Fruit fly (Drosophila melanogaster) whole organism, embryonic: ENCODE results near the gene anchor.

Experiments used
- Abd-B ChIP-seq: fragments of 200-800 bp; sonication (Bioruptor generic); optimal IDR thresholded peaks from 2 replicates; lab custom pipeline; 2018; ENCODE audit warnings: missing biosample characterization, mild to moderate bottlenecking, missing genetic modification characterization, moderate library complexity
- Antp ChIP-seq: fragments of 200-800 bp; sonication (Bioruptor generic); optimal IDR thresholded peaks from 3 replicates; lab custom pipeline; 2016; ENCODE audit warnings: missing biosample characterization, missing genetic modification characterization
- CG10565 ChIP-seq: fragments of 200-800 bp; sonication (Bioruptor generic); optimal IDR thresholded peaks from 3 replicates; lab custom pipeline; 2016; ENCODE audit warnings: missing biosample characterization, mild to moderate bottlenecking, missing genetic modification characterization
- CG10654 ChIP-seq: fragments of 200-800 bp; sonication (Bioruptor generic); optimal IDR thresholded peaks from 2 replicates; lab custom pipeline; 2016; ENCODE audit warnings: missing biosample characterization, missing genetic modification characterization
- CG12769 ChIP-seq: fragments of 200-800 bp; sonication (Bioruptor generic); optimal IDR thresholded peaks from 2 replicates; lab custom pipeline; 2019; ENCODE audit warnings: missing biosample characterization, mild to moderate bottlenecking, missing genetic modification characterization, moderate library complexity
- CG14667 ChIP-seq: fragments of 200-800 bp; sonication (Bioruptor generic); IDR thresholded peaks from 2 replicates; pipeline ENCODE4 v1.3.6; 2022; ENCODE audit warnings: missing biosample characterization, missing genetic modification characterization
- CG14710 ChIP-seq: fragments of 200-800 bp; sonication (Bioruptor generic); optimal IDR thresholded peaks from 3 replicates; lab custom pipeline; 2019; ENCODE audit warnings: missing biosample characterization, mild to moderate bottlenecking, missing genetic modification characterization, moderate library complexity
- CG14965 ChIP-seq: fragments of 200-800 bp; sonication (Bioruptor generic); optimal IDR thresholded peaks from 2 replicates; lab custom pipeline; 2016; ENCODE audit warnings: missing biosample characterization, missing genetic modification characterization, borderline replicate concordance
- CG16863 ChIP-seq: fragments of 200-800 bp; sonication (Bioruptor generic); optimal IDR thresholded peaks from 3 replicates; lab custom pipeline; 2016; ENCODE audit warnings: missing biosample characterization, missing genetic modification characterization
- CG18599 ChIP-seq: fragments of 200-800 bp; sonication (Bioruptor generic); optimal IDR thresholded peaks from 3 replicates; lab custom pipeline; 2017; ENCODE audit warnings: missing biosample characterization, missing genetic modification characterization, mild to moderate bottlenecking, moderate library complexity, missing genetic modification reagents
- CG18764 ChIP-seq: fragments of 200-800 bp; sonication (Bioruptor generic); optimal IDR thresholded peaks from 3 replicates; lab custom pipeline; 2016; ENCODE audit warnings: missing biosample characterization, missing genetic modification characterization
- CG2116 ChIP-seq: fragments of 200-800 bp; sonication (Bioruptor generic); optimal IDR thresholded peaks from 3 replicates; lab custom pipeline; 2018; ENCODE audit warnings: missing biosample characterization, mild to moderate bottlenecking, missing genetic modification characterization
- CG30403 ChIP-seq: fragments of 200-800 bp; sonication (Bioruptor generic); optimal IDR thresholded peaks from 3 replicates; lab custom pipeline; 2016; ENCODE audit warnings: missing biosample characterization, missing genetic modification characterization
- CG31224 ChIP-seq: fragments of 200-800 bp; sonication (Bioruptor generic); IDR thresholded peaks from 2 replicates; pipeline ENCODE4 v1.3.6; 2022; ENCODE audit warnings: missing biosample characterization, missing genetic modification characterization
- CG3281 ChIP-seq: fragments of 200-800 bp; sonication (Bioruptor generic); optimal IDR thresholded peaks from 3 replicates; lab custom pipeline; 2017; ENCODE audit warnings: missing biosample characterization, mild to moderate bottlenecking, missing genetic modification characterization
- CG3726 ChIP-seq: fragments of 200-800 bp; sonication (Bioruptor generic); IDR thresholded peaks from 3 replicates; pipeline ENCODE4, ENCODE4 v1.3.6; 2022; ENCODE audit warnings: missing biosample characterization, missing genetic modification characterization
- CG43689 ChIP-seq: fragments of 200-800 bp; sonication (Bioruptor generic); IDR thresholded peaks from 2 replicates; pipeline ENCODE4 v1.3.6; 2022; ENCODE audit warnings: missing biosample characterization, missing genetic modification characterization
- CG8359 ChIP-seq: fragments of 200-800 bp; sonication (Bioruptor generic); optimal IDR thresholded peaks from 2 replicates; lab custom pipeline; 2017; ENCODE audit warnings: missing biosample characterization, mild to moderate bottlenecking, missing genetic modification characterization, borderline replicate concordance
- CG8924 ChIP-seq: fragments of 200-800 bp; optimal IDR thresholded peaks from 3 replicates; lab custom pipeline; 2019; ENCODE audit warnings: missing biosample characterization, mild to moderate bottlenecking, missing genetic modification characterization, moderate library complexity
- Chrac-16 ChIP-seq: fragments of 200-800 bp; sonication (Bioruptor generic); optimal IDR thresholded peaks from 3 replicates; lab custom pipeline; 2016; ENCODE audit warnings: missing biosample characterization, missing genetic modification characterization
- Dbx ChIP-seq: fragments of 200-800 bp; sonication (Bioruptor generic); IDR thresholded peaks from 3 replicates; pipeline ENCODE4 v1.3.6; 2022; ENCODE audit warnings: missing biosample characterization, missing genetic modification characterization
- Fer1 ChIP-seq: fragments of 200-800 bp; sonication (Bioruptor generic); optimal IDR thresholded peaks from 2 replicates; lab custom pipeline; 2017; ENCODE audit warnings: missing biosample characterization, mild to moderate bottlenecking, missing genetic modification characterization
- Fer3 ChIP-seq: fragments of 200-800 bp; sonication (Bioruptor generic); optimal IDR thresholded peaks from 2 replicates; lab custom pipeline; 2018; ENCODE audit warnings: missing biosample characterization, mild to moderate bottlenecking, missing genetic modification characterization, moderate library complexity
- HLHmδ ChIP-seq: fragments of 200-800 bp; sonication (Bioruptor generic); optimal IDR thresholded peaks from 2 replicates; lab custom pipeline; 2018; ENCODE audit warnings: missing biosample characterization, mild to moderate bottlenecking, missing genetic modification characterization, moderate library complexity
- Hand ChIP-seq: fragments of 200-800 bp; sonication (Bioruptor generic); optimal IDR thresholded peaks from 2 replicates; lab custom pipeline; 2017; ENCODE audit warnings: mild to moderate bottlenecking, missing biosample characterization, missing genetic modification reagents, missing genetic modification characterization
- Jarid2 ChIP-seq: fragments of 200-800 bp; sonication (Bioruptor generic); optimal IDR thresholded peaks from 3 replicates; lab custom pipeline; 2017; ENCODE audit warnings: mild to moderate bottlenecking, missing biosample characterization, missing genetic modification reagents, missing genetic modification characterization
- Lhr ChIP-seq: fragments of 200-800 bp; sonication (Bioruptor generic); optimal IDR thresholded peaks from 3 replicates; lab custom pipeline; 2017; ENCODE audit warnings: mild to moderate bottlenecking, missing biosample characterization, missing genetic modification reagents, missing genetic modification characterization
- Meics ChIP-seq: fragments of 200-800 bp; sonication (Bioruptor generic); optimal IDR thresholded peaks from 2 replicates; lab custom pipeline; 2017; ENCODE audit warnings: missing biosample characterization, mild to moderate bottlenecking, missing genetic modification characterization
- NFAT ChIP-seq: fragments of 200-800 bp; sonication (Bioruptor generic); IDR thresholded peaks from 2 replicates; pipeline ENCODE4 v1.3.6; 2022; ENCODE audit warnings: missing biosample characterization, missing genetic modification characterization
- Nf-YA ChIP-seq: fragments of 200-800 bp; sonication (Bioruptor generic); IDR thresholded peaks from 2 replicates; pipeline ENCODE4 v1.3.6; 2022; ENCODE audit warnings: missing biosample characterization, missing genetic modification characterization
- Taf1 ChIP-seq: fragments of 200-800 bp; sonication (Bioruptor generic); IDR thresholded peaks from 2 replicates; pipeline ENCODE4 v1.3.6; 2022; ENCODE audit warnings: missing biosample characterization, missing genetic modification characterization
- al ChIP-seq: fragments of 200-800 bp; sonication (Bioruptor generic); IDR thresholded peaks from 2 replicates; pipeline ENCODE4 v1.3.6; 2022; ENCODE audit warnings: missing biosample characterization, missing genetic modification characterization
- bcd ChIP-seq: fragments of 200-800 bp; sonication (Bioruptor generic); optimal IDR thresholded peaks from 2 replicates; lab custom pipeline; 2017; ENCODE audit warnings: missing biosample characterization, mild to moderate bottlenecking, missing genetic modification characterization
- croc ChIP-seq: fragments of 200-800 bp; sonication (Bioruptor generic); conservative IDR thresholded peaks from 3 replicates; pipeline ENCODE4 v1.3.6; 2022; ENCODE audit warnings: missing biosample characterization, missing genetic modification characterization
- danr ChIP-seq: fragments of 200-800 bp; sonication (Bioruptor generic); IDR thresholded peaks from 2 replicates; pipeline ENCODE4 v1.3.6; 2022; ENCODE audit warnings: missing biosample characterization, missing genetic modification characterization
- dati ChIP-seq: fragments of 200-800 bp; sonication (Bioruptor generic); IDR thresholded peaks from 2 replicates; pipeline ENCODE4 v1.3.6; 2022; ENCODE audit warnings: missing biosample characterization, missing genetic modification characterization
- dpn ChIP-seq, 2 experiments: fragments of 200-800 bp; sonication (Bioruptor generic); optimal IDR thresholded peaks; 3 replicates each; lab custom pipeline; 2016; ENCODE audit warnings: missing biosample characterization in 2 of 2, missing genetic modification characterization in 2 of 2
- fd96Cb ChIP-seq: fragments of 200-800 bp; sonication (Bioruptor generic); optimal IDR thresholded peaks from 2 replicates; lab custom pipeline; 2018; ENCODE audit warnings: missing biosample characterization, mild to moderate bottlenecking, missing genetic modification characterization, moderate library complexity
- hbn ChIP-seq: fragments of 200-800 bp; sonication (Bioruptor generic); IDR thresholded peaks from 2 replicates; pipeline ENCODE4 v1.3.6; 2022; ENCODE audit warnings: missing biosample characterization, missing genetic modification characterization; ENCODE audit not compliant: partially characterized antibody
- lov ChIP-seq, 2 experiments: fragments of 200-800 bp in 1 of 2; fragments of >200 bp in 1 of 2; sonication (Bioruptor generic) in 1 of 2; IDR thresholded peaks in 1 of 2; optimal IDR thresholded peaks in 1 of 2; 2 replicates in 1 of 2; 3 replicates in 1 of 2; pipeline versions ENCODE4 v1.3.6 to Lab custom; 2017 to 2022; ENCODE audit warnings: missing biosample characterization in 1 of 2, missing genetic modification characterization in 1 of 2
- p53 ChIP-seq: fragments of 200-800 bp; sonication (Bioruptor generic); optimal IDR thresholded peaks from 2 replicates; lab custom pipeline; 2016; ENCODE audit warnings: missing biosample characterization, missing genetic modification characterization
- repo ChIP-seq: fragments of 200-800 bp; sonication (Bioruptor generic); optimal IDR thresholded peaks from 2 replicates; lab custom pipeline; 2016; ENCODE audit warnings: missing biosample characterization, missing genetic modification characterization
- sens-2 ChIP-seq: fragments of 200-800 bp; sonication (Bioruptor generic); IDR thresholded peaks from 2 replicates; pipeline ENCODE4 v1.3.6; 2022; ENCODE audit warnings: missing biosample characterization, missing genetic modification characterization
- seq ChIP-seq: fragments of 200-800 bp; sonication (Bioruptor generic); IDR thresholded peaks from 2 replicates; pipeline ENCODE4 v1.3.6; 2022; ENCODE audit warnings: missing biosample characterization, missing genetic modification characterization
- sisA ChIP-seq: fragments of 200-800 bp; sonication (Bioruptor generic); IDR thresholded peaks from 2 replicates; pipeline ENCODE4 v1.3.6; 2022; ENCODE audit warnings: missing biosample characterization, missing genetic modification characterization
- trh ChIP-seq: fragments of 200-800 bp; sonication (Bioruptor generic); optimal IDR thresholded peaks from 2 replicates; lab custom pipeline; 2016; ENCODE audit warnings: missing biosample characterization, missing genetic modification characterization
- unc-4 ChIP-seq: fragments of 200-800 bp; sonication (Bioruptor generic); IDR thresholded peaks from 2 replicates; pipeline ENCODE4 v1.3.6; 2022; ENCODE audit warnings: missing biosample characterization, missing genetic modification characterization; ENCODE audit not compliant: partially characterized antibody
- z ChIP-seq: fragments of 200-800 bp; sonication (Bioruptor generic); IDR thresholded peaks from 3 replicates; pipeline ENCODE4 v1.3.6; 2022; ENCODE audit warnings: missing biosample characterization, missing genetic modification characterization
- zen ChIP-seq: fragments of 200-800 bp; sonication (Bioruptor generic); optimal IDR thresholded peaks from 3 replicates; lab custom pipeline; 2018; ENCODE audit warnings: missing biosample characterization, mild to moderate bottlenecking, missing genetic modification characterization, moderate library complexity
- zen2 ChIP-seq: fragments of 200-800 bp; sonication (Bioruptor generic); IDR thresholded peaks from 3 replicates; pipeline ENCODE4 v1.3.6; 2022; ENCODE audit warnings: missing biosample characterization, missing genetic modification characterization; ENCODE audit not compliant: partially characterized antibody

anchor gene

dm6 chr3L:17621451-17621946 lies at the start of gene anchor, which contains the start of gene Vps60 (continued):
- TF ChIP-seq Meics (GFP tag; lab: Kevin White, UChicago) (no peak), CG18599 (GFP tag; lab: Kevin White, UChicago) (peak; percentile 57), danr (no peak), CG43689 (no peak), lov (optimal IDR thresholded peaks at IDR 0.05; lab: Kevin White, UChicago) (no peak), lov (GFP tag; IDR thresholded peaks at IDR 0.05; lab: Robert Waterston, UW) (no peak), CG8359 (GFP tag; lab: Kevin White, UChicago) (no peak), Fer1 (GFP tag; lab: Kevin White, UChicago) (peak; percentile 53), CG3726 (no peak), dati (GFP tag; lab: Robert Waterston, UW) (no peak), CG14667 (GFP tag; lab: Robert Waterston, UW) (no peak), zen (tag; lab: Kevin White, UChicago) (peak; percentile 44), p53 (GFP tag; lab: Kevin White, UChicago) (peak; percentile 55), CG2116 (GFP tag; lab: Kevin White, UChicago) (peak; percentile 79), Taf1 (GFP tag; lab: Robert Waterston, UW) (no peak), CG18764 (GFP tag; lab: Kevin White, UChicago) (peak; percentile 41), CG3281 (peak; percentile 48), trh (GFP tag; lab: Kevin White, UChicago) (no peak), NFAT (no peak), sisA (GFP tag; lab: Robert Waterston, UW) (no peak), CG14965 (no peak), bcd (GFP tag; lab: Kevin White, UChicago) (peak; percentile 14), z (GFP tag; lab: Robert Waterston, UW) (no peak), CG30403 (peak; percentile 72), HLHmδ (GFP tag; lab: Kevin White, UChicago) (no peak), Hand (peak; percentile 16), Lhr (GFP tag; lab: Kevin White, UChicago) (peak; percentile 74), sens-2 (no peak), CG12769 (tag; lab: Kevin White, UChicago) (peak; percentile 35), CG8924 (tag; lab: Kevin White, UChicago) (peak; percentile 68), al (GFP tag; lab: Robert Waterston, UW) (no peak), croc (GFP tag; lab: Robert Waterston, UW) (no peak), CG10654 (GFP tag; lab: Kevin White, UChicago) (peak; percentile 49), fd96Cb (tag; lab: Kevin White, UChicago) (no peak), Abd-B (GFP tag; lab: Kevin White, UChicago) (peak; percentile 23), Dbx (GFP tag; lab: Robert Waterston, UW) (0 out of 3 replicates have a peak, but pooled peaks have one; percentile 61), Jarid2 (peak; percentile 56), repo (peak; percentile 65), seq (GFP tag; lab: Robert Waterston, UW) (no peak), Fer3 (tag; lab: Kevin White, UChicago) (peak; percentile 42), unc-4 (no peak), hbn (GFP tag; lab: Robert Waterston, UW) (no peak), dpn (GFP tag; optimal IDR thresholded peaks at IDR 0.05; lab: Kevin White, UChicago) (peak; percentile 66 to 76), CG14710 (tag; lab: Kevin White, UChicago) (peak; percentile 87), zen2 (no peak), CG16863 (peak; percentile 58), Nf-YA (GFP tag; lab: Robert Waterston, UW) (0 out of 2 replicates have a peak, but pooled peaks have one; percentile 11), CG10565 (GFP tag; lab: Kevin White, UChicago) (no peak), CG31224 (GFP tag; lab: Robert Waterston, UW) (no peak), Chrac-16 (GFP tag; lab: Kevin White, UChicago) (peak; percentile 60), Antp (GFP tag; lab: Kevin White, UChicago) (peak; percentile 63)
